Worm (Caenorhabditis elegans) whole organism, L4 larva: ENCODE measurements around the gene Y39B6A.5.

Experiments used
- F10B5.3 ChIP-seq: sonication (generic microtip); optimal IDR thresholded peaks from 2 replicates; lab custom pipeline; 2016; ENCODE audit warnings: mild to moderate bottlenecking, missing genetic modification characterization, missing compliant biosample characterization
- F44E2.7 ChIP-seq: fragments of 200-800 bp; sonication (Bioruptor generic); IDR thresholded peaks from 2 replicates; pipeline ENCODE4 v2.1.2; 2022; ENCODE audit warnings: missing genetic modification characterization, missing compliant biosample characterization
- R02D3.7 ChIP-seq: fragments of 150-350 bp; sonication (generic microtip); optimal IDR thresholded peaks from 3 replicates; lab custom pipeline; 2014; ENCODE audit warnings: missing biosample characterization, missing genetic modification characterization
- Y75B8A.6 ChIP-seq: fragments of 200-800 bp; sonication (Bioruptor generic); IDR thresholded peaks from 2 replicates; pipeline ENCODE4 v1.3.6; 2022; ENCODE audit warnings: missing genetic modification reagents, missing genetic modification characterization, missing compliant biosample characterization
- ZK337.2 ChIP-seq: fragments of 200-800 bp; sonication (Bioruptor generic); IDR thresholded peaks from 2 replicates; pipeline ENCODE4 v1.3.6; 2022; ENCODE audit warnings: missing genetic modification reagents, missing genetic modification characterization, missing compliant biosample characterization
- arid-1 ChIP-seq: fragments of 200-800 bp; sonication (Bioruptor generic); conservative IDR thresholded peaks from 2 replicates; pipeline ENCODE4 v1.3.6; 2022; ENCODE audit warnings: missing genetic modification reagents, missing genetic modification characterization, missing compliant biosample characterization
- ceh-44 ChIP-seq: fragments of 200-800 bp; sonication (Bioruptor generic); IDR thresholded peaks from 2 replicates; pipeline ENCODE4 v1.3.6; 2022; ENCODE audit warnings: missing genetic modification reagents, missing genetic modification characterization, missing compliant biosample characterization
- ceh-82 ChIP-seq: sonication (generic microtip); optimal IDR thresholded peaks from 2 replicates; lab custom pipeline; 2017; ENCODE audit warnings: missing biosample characterization, missing genetic modification characterization
- ctbp-1 ChIP-seq: fragments of 200-800 bp; sonication (Bioruptor generic); IDR thresholded peaks from 2 replicates; pipeline ENCODE4 v1.3.6; 2022; ENCODE audit warnings: missing genetic modification reagents, missing genetic modification characterization, missing compliant biosample characterization
- daf-12 ChIP-seq: fragments of 150-350 bp; optimal IDR thresholded peaks from 2 replicates; lab custom pipeline; 2014; ENCODE audit warnings: missing biosample characterization, missing genetic modification reagents, missing genetic modification characterization
- daf-19 ChIP-seq: fragments of 200-800 bp; sonication (Bioruptor generic); conservative IDR thresholded peaks from 2 replicates; pipeline ENCODE4 v1.3.6; 2022; ENCODE audit warnings: missing genetic modification characterization, missing compliant biosample characterization
- dmd-6 ChIP-seq: fragments of 200-800 bp; sonication (Bioruptor generic); IDR thresholded peaks from 2 replicates; pipeline ENCODE4 v1.3.6; 2022; ENCODE audit warnings: missing genetic modification reagents, missing genetic modification characterization, missing compliant biosample characterization
- duxl-1 ChIP-seq: sonication (generic microtip); optimal IDR thresholded peaks from 2 replicates; lab custom pipeline; 2016; ENCODE audit warnings: mild to moderate bottlenecking, missing genetic modification characterization, moderate library complexity, missing compliant biosample characterization; ENCODE audit not compliant: poor library complexity
- fkh-10 ChIP-seq: fragments of 150-350 bp; optimal IDR thresholded peaks from 2 replicates; lab custom pipeline; 2014; ENCODE audit warnings: missing biosample characterization, missing genetic modification reagents, missing genetic modification characterization
- hlh-30 ChIP-seq: sonication (generic microtip); optimal IDR thresholded peaks from 2 replicates; lab custom pipeline; 2017; ENCODE audit warnings: antibody characterized with exemption, mild to moderate bottlenecking, missing genetic modification characterization, missing compliant biosample characterization; ENCODE audit not compliant: insufficient read depth
- hmg-1.1 ChIP-seq: fragments of 200-800 bp; sonication (Bioruptor generic); IDR thresholded peaks from 2 replicates; pipeline ENCODE4 v1.3.6; 2022; ENCODE audit warnings: missing genetic modification reagents, missing genetic modification characterization, missing compliant biosample characterization
- jun-1 ChIP-seq: fragments of 150-350 bp; optimal IDR thresholded peaks from 2 replicates; lab custom pipeline; 2014; ENCODE audit warnings: missing biosample characterization, missing genetic modification reagents, missing genetic modification characterization
- lim-7 ChIP-seq: fragments of 200-800 bp; sonication (Bioruptor generic); IDR thresholded peaks from 2 replicates; pipeline ENCODE4 v1.3.6; 2022; ENCODE audit warnings: missing genetic modification characterization, missing compliant biosample characterization
- lin-1 ChIP-seq: fragments of 200-800 bp; sonication (Bioruptor generic); IDR thresholded peaks from 2 replicates; pipeline ENCODE4 v1.3.6; 2022; ENCODE audit warnings: missing genetic modification reagents, missing genetic modification characterization, missing compliant biosample characterization
- lin-13 ChIP-seq: fragments of 150-350 bp; optimal IDR thresholded peaks from 2 replicates; lab custom pipeline; 2014; ENCODE audit warnings: missing biosample characterization, missing genetic modification reagents, missing genetic modification characterization
- lin-38 ChIP-seq: fragments of 200-800 bp; sonication (Bioruptor generic); IDR thresholded peaks from 2 replicates; pipeline ENCODE4 v1.3.6; 2022; ENCODE audit warnings: missing genetic modification reagents, missing genetic modification characterization, missing compliant biosample characterization
- lin-39 ChIP-seq: fragments of 150-350 bp; optimal IDR thresholded peaks from 2 replicates; lab custom pipeline; 2014; ENCODE audit warnings: missing biosample characterization, missing genetic modification reagents, missing genetic modification characterization
- mdt-29 ChIP-seq: fragments of 200-800 bp; sonication (Bioruptor generic); IDR thresholded peaks from 2 replicates; pipeline ENCODE4 v1.3.6; 2022; ENCODE audit warnings: missing genetic modification reagents, missing genetic modification characterization, missing compliant biosample characterization
- mes-2 ChIP-seq: sonication (generic microtip); optimal IDR thresholded peaks from 2 replicates; lab custom pipeline; 2016; ENCODE audit warnings: missing genotype, mild to moderate bottlenecking, missing genetic modification characterization, missing compliant biosample characterization; ENCODE audit not compliant: poor library complexity, severe bottlenecking
- mxl-2 ChIP-seq: fragments of 200-800 bp; sonication (Bioruptor generic); conservative IDR thresholded peaks from 2 replicates; pipeline ENCODE4 v1.3.6; 2022; ENCODE audit warnings: missing genetic modification reagents, missing genetic modification characterization, missing compliant biosample characterization
- mxl-3 ChIP-seq: fragments of 200-800 bp; sonication (Bioruptor generic); optimal IDR thresholded peaks from 2 replicates; lab custom pipeline; 2018; ENCODE audit warnings: mild to moderate bottlenecking, missing genetic modification characterization, missing compliant biosample characterization
- nhr-11 ChIP-seq: fragments of 150-350 bp; optimal IDR thresholded peaks from 2 replicates; lab custom pipeline; 2014; ENCODE audit warnings: missing biosample characterization, missing genetic modification characterization
- nhr-237 ChIP-seq: sonication (generic microtip); optimal IDR thresholded peaks from 2 replicates; lab custom pipeline; 2017; ENCODE audit warnings: missing biosample characterization, missing genetic modification characterization
- nhr-28 ChIP-seq: fragments of 150-350 bp; optimal IDR thresholded peaks from 2 replicates; lab custom pipeline; 2014; ENCODE audit warnings: missing biosample characterization, missing genetic modification characterization
- nhr-41 ChIP-seq: fragments of 200-800 bp; sonication (Bioruptor generic); IDR thresholded peaks from 2 replicates; pipeline ENCODE4 v1.3.6; 2022; ENCODE audit warnings: missing genetic modification reagents, missing genetic modification characterization, missing compliant biosample characterization
- nhr-76 ChIP-seq: fragments of 150-350 bp; optimal IDR thresholded peaks from 2 replicates; lab custom pipeline; 2014; ENCODE audit warnings: missing biosample characterization, missing genetic modification characterization
- rbr-2 ChIP-seq: sonication (generic microtip); optimal IDR thresholded peaks from 2 replicates; lab custom pipeline; 2016; ENCODE audit warnings: missing genotype, missing genetic modification characterization, missing compliant biosample characterization
- sdz-12 ChIP-seq: fragments of 200-800 bp; sonication (Bioruptor generic); optimal IDR thresholded peaks from 2 replicates; lab custom pipeline; 2018; ENCODE audit warnings: mild to moderate bottlenecking, missing genetic modification characterization, missing compliant biosample characterization
- spr-1 ChIP-seq: sonication (generic microtip); optimal IDR thresholded peaks from 2 replicates; lab custom pipeline; 2016; ENCODE audit warnings: mild to moderate bottlenecking, missing genetic modification characterization, missing compliant biosample characterization
- spr-3 ChIP-seq: fragments of 200-800 bp; sonication (Bioruptor generic); optimal IDR thresholded peaks from 2 replicates; lab custom pipeline; 2018; ENCODE audit warnings: mild to moderate bottlenecking, missing genetic modification characterization, missing compliant biosample characterization
- tag-97 ChIP-seq: fragments of 200-800 bp; sonication (Bioruptor generic); IDR thresholded peaks from 2 replicates; pipeline ENCODE4 v1.3.6; 2022; ENCODE audit warnings: missing genetic modification characterization, missing compliant biosample characterization
- unc-62 ChIP-seq, 3 experiments: fragments of 150-350 bp in 1 of 3; sonication (generic microtip); optimal IDR thresholded peaks in 2 of 3; peaks in 1 of 3; 1 replicate in 1 of 3; 2 replicates in 2 of 3; lab custom pipeline; 2014 to 2017; ENCODE audit warnings: missing biosample characterization in 3 of 3, missing genetic modification characterization in 3 of 3, missing genetic modification reagents in 3 of 3, missing genotype in 1 of 3
- vab-7 ChIP-seq: fragments of 200-800 bp; sonication (Bioruptor generic); IDR thresholded peaks from 2 replicates; pipeline ENCODE4 v1.3.6; 2022; ENCODE audit warnings: missing genetic modification reagents, missing genetic modification characterization, missing compliant biosample characterization
- zip-11 ChIP-seq: fragments of 200-800 bp; sonication (Bioruptor generic); IDR thresholded peaks from 2 replicates; pipeline ENCODE4 v1.3.6; 2022; ENCODE audit warnings: missing genetic modification characterization, missing compliant biosample characterization
- ztf-7 ChIP-seq: fragments of 150-350 bp; optimal IDR thresholded peaks from 2 replicates; lab custom pipeline; 2014; ENCODE audit warnings: missing biosample characterization, missing genetic modification characterization

Gene Y39B6A.5

ce11 chrV:19142595-19142994 is 16.1 kb downstream of the Y39B6A.5 start (continued):
- peak; percentile 70 for TF ChIP-seq arid-1 (GFP tag; lab: Robert Waterston, UW)
- TF ChIP-seq hlh-30 (tag; lab: Kevin White, UChicago), result no peak
- no peak for TF ChIP-seq Y75B8A.6
- no peak for TF ChIP-seq ZK337.2 (GFP tag; lab: Robert Waterston, UW)
- TF ChIP-seq ctbp-1, result no peak
- no peak for TF ChIP-seq jun-1 (tag; lab: Kevin White, UChicago)
- TF ChIP-seq sdz-12 (GFP tag; lab: Kevin White, UChicago), result no peak
- no peak for TF ChIP-seq lin-13
- TF ChIP-seq R02D3.7 (tag; lab: Kevin White, UChicago), result no peak
- no peak for TF ChIP-seq nhr-28 (tag; lab: Kevin White, UChicago)
- TF ChIP-seq dmd-6, result no peak
- no peak for TF ChIP-seq nhr-237 (tag; lab: Kevin White, UChicago)
- TF ChIP-seq duxl-1 (tag; lab: Kevin White, UChicago), result no peak
- no peak for TF ChIP-seq ceh-82
- TF ChIP-seq ceh-44 (GFP tag; lab: Robert Waterston, UW), result no peak
- no peak for TF ChIP-seq daf-12
- TF ChIP-seq daf-19 (GFP tag; lab: Robert Waterston, UW), result no peak
- peak; percentile 23 for TF ChIP-seq rbr-2 (tag; lab: Kevin White, UChicago)
- TF ChIP-seq zip-11 (GFP tag; lab: Robert Waterston, UW), result no peak
- no peak for TF ChIP-seq mxl-2 (GFP tag; lab: Robert Waterston, UW)
- TF ChIP-seq nhr-76 (tag; lab: Kevin White, UChicago), result no peak
- no peak for TF ChIP-seq nhr-41 (GFP tag; lab: Robert Waterston, UW)
- TF ChIP-seq ztf-7 (tag; lab: Kevin White, UChicago), result no peak
- peak; percentile 62 for TF ChIP-seq vab-7 (GFP tag; lab: Robert Waterston, UW)
- TF ChIP-seq tag-97 (GFP tag; lab: Robert Waterston, UW), result no peak
- no peak for TF ChIP-seq mxl-3 (GFP tag; lab: Kevin White, UChicago)
- TF ChIP-seq spr-3 (GFP tag; lab: Kevin White, UChicago), result no peak
- no peak for TF ChIP-seq lim-7 (GFP tag; lab: Robert Waterston, UW)
- peak; percentile 55 for TF ChIP-seq lin-38
- no peak for TF ChIP-seq fkh-10 (GFP tag; lab: Kevin White, UChicago)
- peak; percentile 60 for TF ChIP-seq hmg-1.1
- no peak for TF ChIP-seq lin-1
- no peak for TF ChIP-seq spr-1 (tag; lab: Kevin White, UChicago)
- TF ChIP-seq mes-2 (tag; lab: Kevin White, UChicago), result no peak
- TF ChIP-seq F44E2.7 (GFP tag; lab: Robert Waterston, UW), result no peak
- TF ChIP-seq nhr-11 (tag; lab: Kevin White, UChicago), result no peak
- no peak for TF ChIP-seq lin-39 (tag; lab: Kevin White, UChicago)

DNA sequence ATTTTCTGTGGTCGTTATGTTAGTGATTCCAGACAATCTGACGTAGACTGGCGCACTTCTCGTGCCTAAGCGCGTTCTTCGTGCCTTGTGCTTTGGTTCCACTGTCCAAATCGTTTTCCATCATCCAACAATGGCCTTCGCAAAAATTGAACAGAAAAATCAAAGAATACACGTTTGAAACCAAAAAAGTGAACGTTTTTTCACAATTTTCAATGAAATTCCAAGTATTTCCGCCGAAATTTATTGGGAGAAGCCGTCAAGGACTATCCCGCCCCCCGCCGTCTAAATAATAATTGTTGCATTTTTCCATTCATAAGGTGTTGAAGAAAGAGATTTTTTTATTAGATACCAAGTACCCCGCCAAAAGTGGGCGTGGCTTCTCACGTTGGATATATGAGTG is 18.2 kb downstream of the Y39B6A.5 start, which contains the start of gene cpg-23:
Gene cpg-23, plus strand, starts transcription at position 301 of the 400 bp plus-strand sequence.
- no peak for TF ChIP-seq lin-39 (tag; lab: Kevin White, UChicago)
- no peak for TF ChIP-seq mdt-29
- TF ChIP-seq unc-62 (GFP tag; optimal IDR thresholded peaks at IDR 0.05 in 1 of 2; lab: Kevin White, UChicago), result no peak
- TF ChIP-seq unc-62 (tag; optimal IDR thresholded peaks at IDR 0.05; lab: Kevin White, UChicago), result no peak
- no peak for TF ChIP-seq F10B5.3 (tag; lab: Kevin White, UChicago)
- TF ChIP-seq, all 104 proteins: peak for 0
